Fruit fly (Drosophila melanogaster): ENCODE data around the gene bbx.

bbx gene

dm6 chrX:21369149-21369988 lies 6.5 kb downstream of the bbx start (continued):
- TF ChIP-seq CG9797 (GFP tag; optimal IDR thresholded peaks at IDR 0.05), result no peak
- no peak for TF ChIP-seq CG8388 (GFP tag; optimal IDR thresholded peaks at IDR 0.05)
- TF ChIP-seq CG10543 (GFP tag; optimal IDR thresholded peaks at IDR 0.05), result peak; percentile 14
- no peak for TF ChIP-seq Rfx (GFP tag; IDR thresholded peaks at IDR 0.05)
- no peak for TF ChIP-seq pum (GFP tag; optimal IDR thresholded peaks at IDR 0.05)
- TF ChIP-seq btn (GFP tag; optimal IDR thresholded peaks at IDR 0.05), result no peak
- TF ChIP-seq CG12104 (GFP tag; optimal IDR thresholded peaks at IDR 0.05), result no peak
- no peak for TF ChIP-seq CG11723 (GFP tag; optimal IDR thresholded peaks at IDR 0.05)
- no peak for TF ChIP-seq p53 (GFP tag; optimal IDR thresholded peaks at IDR 0.05)
- TF ChIP-seq pros (GFP tag; optimal IDR thresholded peaks at IDR 0.05), result no peak
- TF ChIP-seq CG4730 (GFP tag; IDR thresholded peaks at IDR 0.05), result no peak
- no peak for TF ChIP-seq CG17385 (GFP tag; optimal IDR thresholded peaks at IDR 0.05)
- TF ChIP-seq CG7556 (GFP tag; optimal IDR thresholded peaks at IDR 0.05), result no peak
- 0 out of 2 replicates have a peak, but pooled peaks have one; percentile 19 for TF ChIP-seq slbo (GFP tag; IDR thresholded peaks at IDR 0.05)
- peak; percentile 6 for TF ChIP-seq CG2116 (GFP tag; optimal IDR thresholded peaks at IDR 0.05)
- no peak for TF ChIP-seq zen2 (GFP tag; IDR thresholded peaks at IDR 0.05; ENCODE audit: partially characterized antibody)
- no peak for TF ChIP-seq cwo (GFP tag; optimal IDR thresholded peaks at IDR 0.05)
- peak; percentile 29 for TF ChIP-seq nerfin-1 (tag; optimal IDR thresholded peaks at IDR 0.05)
- no peak for TF ChIP-seq jing (GFP tag; optimal IDR thresholded peaks at IDR 0.05)
- TF ChIP-seq CG10979 (tag; optimal IDR thresholded peaks at IDR 0.05), result no peak
- TF ChIP-seq NC2β (GFP tag; optimal IDR thresholded peaks at IDR 0.05), result no peak
- TF ChIP-seq bigmax (GFP tag; optimal IDR thresholded peaks at IDR 0.05), result no peak
- TF ChIP-seq ken (GFP tag; IDR thresholded peaks at IDR 0.05), result no peak

- TF ChIP-seq CG3065 (GFP tag; optimal IDR thresholded peaks at IDR 0.05) (no peak), ash1 (GFP tag; optimal IDR thresholded peaks at IDR 0.05) (no peak), CrebB (tag; optimal IDR thresholded peaks at IDR 0.05) (no peak), Rfx (GFP tag; IDR thresholded peaks at IDR 0.05) (peak; percentile 64), MTF-1 (GFP tag; optimal IDR thresholded peaks at IDR 0.05; ENCODE audit: borderline replicate concordance) (no peak), crc (GFP tag; optimal IDR thresholded peaks at IDR 0.05) (no peak), tio (GFP tag; optimal IDR thresholded peaks at IDR 0.05) (no peak), CG7987 (GFP tag; optimal IDR thresholded peaks at IDR 0.05) (no peak), rib (GFP tag; IDR thresholded peaks at IDR 0.05) (0 out of 2 replicates have a peak, but pooled peaks have one; percentile 15), ara (GFP tag; IDR thresholded peaks at IDR 0.05) (no peak), CG7271 (tag; optimal IDR thresholded peaks at IDR 0.05) (no peak), ewg (GFP tag; optimal IDR thresholded peaks at IDR 0.05) (peak; percentile 13), ATbp (GFP tag; optimal IDR thresholded peaks at IDR 0.05) (no peak), Dbx (GFP tag; IDR thresholded peaks at IDR 0.05) (0 out of 3 replicates have a peak, but pooled peaks have one; percentile 48), CG7357 (GFP tag; IDR thresholded peaks at IDR 0.05) (no peak), crp (GFP tag; optimal IDR thresholded peaks at IDR 0.05) (peak in 1 of 2 experiments; percentile 69), tna (GFP tag; IDR thresholded peaks at IDR 0.05; ENCODE audit: partially characterized antibody) (peak; percentile 39), sd (tag; optimal IDR thresholded peaks at IDR 0.05) (peak; percentile 5), CG10431 (GFP tag; optimal IDR thresholded peaks at IDR 0.05) (no peak), Sry-δ (GFP tag; optimal IDR thresholded peaks at IDR 0.05) (peak; percentile 85), crol (GFP tag; IDR thresholded peaks at IDR 0.05) (peak; percentile 83), NfI (GFP tag; optimal IDR thresholded peaks at IDR 0.05) (peak; percentile 58), CG3838 (GFP tag; optimal IDR thresholded peaks at IDR 0.05) (no peak), CG1024 (GFP tag; IDR thresholded peaks at IDR 0.05) (0 out of 2 replicates have a peak, but pooled peaks have one; percentile 18), nerfin-2 (GFP tag; IDR thresholded peaks at IDR 0.05; ENCODE audit: partially characterized antibody) (no peak; the same call in 1 of the 2 replicates)
These were observed 11.0 kb downstream of the bbx start, which contains the start of gene slgA for dm6 chrX:21373659-21374426. Gene slgA, plus strand, starts transcription at chrX:21374002.

Data from whole organism, embryonic.